Fruit fly (Drosophila melanogaster): ENCODE results near the gene Act5C.

dm6 chrX:5922057-5922456 is 21.4 kb downstream of the Act5C start:
- TF ChIP-seq insv (optimal IDR thresholded peaks at IDR 0.05), result no peak
- no peak for TF ChIP-seq Myc (optimal IDR thresholded peaks at IDR 0.05)
- TF ChIP-seq Sin3A (optimal IDR thresholded peaks at IDR 0.05), result no peak
- no peak for TF ChIP-seq ttk (optimal IDR thresholded peaks at IDR 0.05)
- no peak for TF ChIP-seq psq (optimal IDR thresholded peaks at IDR 0.05)

All from Kc167 (cell line).